5 fruit fly cellular contexts compared by ENCODE assay signal in the genomic region with DNA sequence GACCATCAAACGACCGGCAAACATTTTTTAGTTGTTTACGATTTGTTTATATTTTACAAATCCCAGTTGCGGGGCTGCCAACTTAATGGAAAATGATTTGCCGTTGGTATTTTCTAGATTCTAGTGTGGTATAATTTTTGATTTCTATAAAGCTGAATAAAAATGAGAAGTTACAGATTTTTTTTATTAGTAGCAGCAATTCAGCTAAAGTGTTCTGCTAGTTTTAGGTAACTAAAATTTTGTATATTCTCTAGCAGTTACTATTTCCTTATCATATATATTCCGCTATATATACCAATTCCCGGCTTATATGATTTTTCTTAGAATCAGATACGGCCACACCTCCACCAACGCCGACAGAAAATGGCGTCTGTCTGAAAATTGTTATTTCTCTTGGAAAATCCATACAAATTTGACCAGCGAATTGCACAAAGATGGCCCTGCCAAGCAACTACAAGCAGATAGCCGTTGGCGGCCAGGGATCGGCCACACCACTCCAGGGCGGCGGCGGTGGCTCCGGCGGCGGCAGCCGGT.
TF ChIP-seq lines count a peak whose summit lies in the region.

Gene fh (minus strand): TSS at position 83 of the 534 bp plus-strand sequence.
Gene Bap111 (plus strand): TSS at position 321 of the 534 bp plus-strand sequence.

- peak; percentile 17 for TF ChIP-seq CTCF in whole organism, embryonic (GFP tag; optimal IDR thresholded peaks at IDR 0.05; lab: Kevin White, UChicago)

TF ChIP-seq in whole organism, adult, 20 proteins besides CTCF, POLR2A, EP300 and RAD21:
- no peak for TF ChIP-seq tj (GFP tag; optimal IDR thresholded peaks at IDR 0.05; lab: Kevin White, UChicago)
- TF ChIP-seq cnc (optimal IDR thresholded peaks at IDR 0.05; lab: Kevin White, UChicago) = no peak
- TF ChIP-seq toe (GFP tag; optimal IDR thresholded peaks at IDR 0.05; lab: Kevin White, UChicago) = no peak
- TF ChIP-seq cic (GFP tag; optimal IDR thresholded peaks at IDR 0.05; lab: Kevin White, UChicago) = no peak
- no peak for TF ChIP-seq Mnt (GFP tag; optimal IDR thresholded peaks at IDR 0.05; lab: Kevin White, UChicago)
- peak; percentile 45 for TF ChIP-seq CG14711 (tag; optimal IDR thresholded peaks at IDR 0.05; lab: Kevin White, UChicago)
- TF ChIP-seq bab1 (GFP tag; optimal IDR thresholded peaks at IDR 0.05; lab: Kevin White, UChicago) = peak; percentile 58
- TF ChIP-seq Clk (GFP tag; optimal IDR thresholded peaks at IDR 0.05; lab: Kevin White, UChicago) = no peak

TF ChIP-seq in whole organism, embryonic, 481 proteins besides CTCF, POLR2A, EP300 and RAD21 (continues in another document):
- TF ChIP-seq Sry-β (GFP tag; optimal IDR thresholded peaks at IDR 0.05; lab: Kevin White, UChicago) (no peak), CG2712 (tag; optimal IDR thresholded peaks at IDR 0.05; lab: Kevin White, UChicago) (peak; percentile 42), pzg (GFP tag; optimal IDR thresholded peaks at IDR 0.05; lab: Kevin White, UChicago) (peak; percentile 48), zf30C (GFP tag; optimal IDR thresholded peaks at IDR 0.05; lab: Kevin White, UChicago) (no peak), twi (tag; optimal IDR thresholded peaks at IDR 0.05; lab: Kevin White, UChicago) (no peak), sens (GFP tag; lab: Kevin White, UChicago) (peak; percentile 90), MESR4 (GFP tag; optimal IDR thresholded peaks at IDR 0.05; lab: Kevin White, UChicago) (peak; percentile 72), Trl (optimal IDR thresholded peaks at IDR 0.05; lab: Kevin White, UChicago) (no peak), Trl (GFP tag; optimal IDR thresholded peaks at IDR 0.05; lab: Kevin White, UChicago) (no peak), Dad (GFP tag; optimal IDR thresholded peaks at IDR 0.05; lab: Kevin White, UChicago) (no peak), Sry-δ (GFP tag; optimal IDR thresholded peaks at IDR 0.05; lab: Kevin White, UChicago) (peak; percentile 23), lilli (GFP tag; optimal IDR thresholded peaks at IDR 0.05; lab: Kevin White, UChicago) (no peak), disco-r (GFP tag; optimal IDR thresholded peaks at IDR 0.05; lab: Kevin White, UChicago) (no peak), sug (tag; optimal IDR thresholded peaks at IDR 0.05; lab: Kevin White, UChicago) (peak; percentile 7), Tbp (GFP tag; optimal IDR thresholded peaks at IDR 0.05; lab: Kevin White, UChicago) (no peak), CG16863 (GFP tag; optimal IDR thresholded peaks at IDR 0.05; lab: Kevin White, UChicago) (no peak), kah (GFP tag; optimal IDR thresholded peaks at IDR 0.05; lab: Kevin White, UChicago) (no peak), CG9797 (GFP tag; optimal IDR thresholded peaks at IDR 0.05; lab: Kevin White, UChicago) (peak; percentile 78), CG16813 (GFP tag; IDR thresholded peaks at IDR 0.05; lab: Robert Waterston, UW; ENCODE audit: partially characterized antibody) (no peak), YL-1 (GFP tag; optimal IDR thresholded peaks at IDR 0.05; lab: Kevin White, UChicago) (peak; percentile 72)

TF ChIP-seq in whole organism, prepupa, 60 proteins besides CTCF, POLR2A, EP300 and RAD21:
- TF ChIP-seq esn (GFP tag; optimal IDR thresholded peaks at IDR 0.05; lab: Kevin White, UChicago) (peak; percentile 14), lz (GFP tag; optimal IDR thresholded peaks at IDR 0.05; lab: Kevin White, UChicago) (peak; percentile 6), Sox102F (GFP tag; optimal IDR thresholded peaks at IDR 0.05; lab: Kevin White, UChicago) (no peak), topi (GFP tag; optimal IDR thresholded peaks at IDR 0.05; lab: Kevin White, UChicago) (peak; percentile 4), Lpt (GFP tag; optimal IDR thresholded peaks at IDR 0.05; lab: Kevin White, UChicago) (no peak), Eip78C (GFP tag; lab: Kevin White, UChicago) (peak; percentile 64)

TF ChIP-seq in whole organism, pupa, 21 proteins besides CTCF, POLR2A, EP300 and RAD21:
- TF ChIP-seq CG34367 (tag; optimal IDR thresholded peaks at IDR 0.05; lab: Kevin White, UChicago) (no peak), CG8159 (tag; optimal IDR thresholded peaks at IDR 0.05; lab: Kevin White, UChicago) (peak; percentile 7)

TF ChIP-seq in whole organism, wandering third instar larva, 38 proteins besides CTCF, POLR2A, EP300 and RAD21:
- TF ChIP-seq h (GFP tag; optimal IDR thresholded peaks at IDR 0.05; lab: Kevin White, UChicago) = peak; percentile 6
- TF ChIP-seq Dfd (GFP tag; optimal IDR thresholded peaks at IDR 0.05; lab: Kevin White, UChicago) = peak; percentile 48
- peak; percentile 13 for TF ChIP-seq Myc (optimal IDR thresholded peaks at IDR 0.05; lab: Kevin White, UChicago)
- TF ChIP-seq sage (GFP tag; optimal IDR thresholded peaks at IDR 0.05; lab: Kevin White, UChicago) = no peak
